Worm (Caenorhabditis elegans) whole organism, L4 larva: ENCODE data around the gene VZK822L.2.
A peak's percentile ranks its signal among the peaks of the same experiment; 100 is the strongest.

Source experiments
- D1046.2 ChIP-seq: fragments of 200-800 bp; sonication (Bioruptor generic); IDR thresholded peaks from 2 replicates; pipeline ENCODE4 v1.3.6; 2022; ENCODE audit warnings: missing genetic modification characterization, missing compliant biosample characterization
- F10B5.3 ChIP-seq: sonication (generic microtip); optimal IDR thresholded peaks from 2 replicates; lab custom pipeline; 2016; ENCODE audit warnings: mild to moderate bottlenecking, missing genetic modification characterization, missing compliant biosample characterization
- F49E8.2 ChIP-seq: sonication (generic microtip); optimal IDR thresholded peaks from 2 replicates; lab custom pipeline; 2016; ENCODE audit warnings: missing compliant biosample characterization, mild to moderate bottlenecking, missing genetic modification characterization, borderline replicate concordance
- T26A8.4 ChIP-seq: fragments of 200-800 bp; sonication (Bioruptor generic); IDR thresholded peaks from 2 replicates; pipeline ENCODE4 v1.3.6; 2022; ENCODE audit warnings: missing genetic modification characterization, missing compliant biosample characterization
- Y5F2A.4 ChIP-seq: fragments of 200-800 bp; sonication (Bioruptor generic); optimal IDR thresholded peaks from 2 replicates; lab custom pipeline; 2018; ENCODE audit warnings: mild to moderate bottlenecking, missing genetic modification characterization, missing compliant biosample characterization
- ZK337.2 ChIP-seq: fragments of 200-800 bp; sonication (Bioruptor generic); IDR thresholded peaks from 2 replicates; pipeline ENCODE4 v1.3.6; 2022; ENCODE audit warnings: missing genetic modification reagents, missing genetic modification characterization, missing compliant biosample characterization
- ZK546.5 ChIP-seq, 2 experiments: sonication (generic microtip); optimal IDR thresholded peaks; 2 replicates each; lab custom pipeline; 2017; ENCODE audit warnings: missing biosample characterization in 2 of 2, missing genetic modification characterization in 2 of 2
- aha-1 ChIP-seq: fragments of 150-350 bp; peaks from one replicate; lab custom pipeline; 2014; ENCODE audit warnings: missing biosample characterization, missing genetic modification characterization
- ama-1 ChIP-seq: fragments of 150-350 bp; optimal IDR thresholded peaks from 2 replicates; lab custom pipeline; 2014; ENCODE audit warnings: inconsistent platforms, mixed read lengths
- arid-1 ChIP-seq: fragments of 200-800 bp; sonication (Bioruptor generic); conservative IDR thresholded peaks from 2 replicates; pipeline ENCODE4 v1.3.6; 2022; ENCODE audit warnings: missing genetic modification reagents, missing genetic modification characterization, missing compliant biosample characterization
- ctbp-1 ChIP-seq: fragments of 200-800 bp; sonication (Bioruptor generic); IDR thresholded peaks from 2 replicates; pipeline ENCODE4 v1.3.6; 2022; ENCODE audit warnings: missing genetic modification reagents, missing genetic modification characterization, missing compliant biosample characterization
- daf-16 ChIP-seq, 3 experiments: sonication (generic microtip); optimal IDR thresholded peaks; 2 replicates each; lab custom pipeline; 2016 to 2017; ENCODE audit warnings: missing genetic modification characterization in 3 of 3, missing genetic modification reagents in 3 of 3, mild to moderate bottlenecking in 2 of 3, missing compliant biosample characterization in 2 of 3, missing biosample characterization in 1 of 3, moderate library complexity in 1 of 3
- daf-8 ChIP-seq: fragments of 200-800 bp; sonication (Bioruptor generic); IDR thresholded peaks from 2 replicates; pipeline ENCODE4 v1.3.6; 2022; ENCODE audit warnings: missing genetic modification characterization, missing compliant biosample characterization
- dmd-6 ChIP-seq: fragments of 200-800 bp; sonication (Bioruptor generic); IDR thresholded peaks from 2 replicates; pipeline ENCODE4 v1.3.6; 2022; ENCODE audit warnings: missing genetic modification reagents, missing genetic modification characterization, missing compliant biosample characterization
- dmd-8 ChIP-seq: fragments of 200-800 bp; sonication (Bioruptor generic); IDR thresholded peaks from 2 replicates; pipeline ENCODE4 v1.3.6; 2022; ENCODE audit warnings: missing genetic modification characterization, missing compliant biosample characterization
- dve-1 ChIP-seq: sonication (generic microtip); optimal IDR thresholded peaks from 2 replicates; lab custom pipeline; 2017; ENCODE audit warnings: antibody characterized with exemption, mild to moderate bottlenecking, missing genetic modification characterization, missing compliant biosample characterization; ENCODE audit not compliant: insufficient read depth
- fkh-10 ChIP-seq: fragments of 150-350 bp; optimal IDR thresholded peaks from 2 replicates; lab custom pipeline; 2014; ENCODE audit warnings: missing biosample characterization, missing genetic modification reagents, missing genetic modification characterization
- hif-1 ChIP-seq, 2 experiments: sonication (generic microtip); optimal IDR thresholded peaks; 2 replicates each; lab custom pipeline; 2016 to 2017; ENCODE audit warnings: missing compliant biosample characterization in 2 of 2, missing genetic modification characterization in 2 of 2, missing genetic modification reagents in 2 of 2, missing genotype in 2 of 2, mild to moderate bottlenecking in 1 of 2
- hlh-11 ChIP-seq: fragments of 200-800 bp; sonication (Bioruptor generic); optimal IDR thresholded peaks from 2 replicates; lab custom pipeline; 2018; ENCODE audit warnings: mild to moderate bottlenecking, missing genetic modification characterization, missing compliant biosample characterization
- jun-1 ChIP-seq: fragments of 150-350 bp; optimal IDR thresholded peaks from 2 replicates; lab custom pipeline; 2014; ENCODE audit warnings: missing biosample characterization, missing genetic modification reagents, missing genetic modification characterization
- lin-38 ChIP-seq: fragments of 200-800 bp; sonication (Bioruptor generic); IDR thresholded peaks from 2 replicates; pipeline ENCODE4 v1.3.6; 2022; ENCODE audit warnings: missing genetic modification reagents, missing genetic modification characterization, missing compliant biosample characterization
- lir-3 ChIP-seq: sonication (generic microtip); optimal IDR thresholded peaks from 2 replicates; lab custom pipeline; 2016; ENCODE audit warnings: mild to moderate bottlenecking, missing genetic modification characterization, missing compliant biosample characterization
- lsy-2 ChIP-seq, 2 experiments: fragments of 150-350 bp in 1 of 2; sonication (generic microtip) in 1 of 2; optimal IDR thresholded peaks; 2 replicates each; lab custom pipeline; 2014 to 2017; ENCODE audit warnings: missing biosample characterization in 2 of 2, missing genetic modification characterization in 2 of 2
- madf-9 ChIP-seq: fragments of 200-800 bp; sonication (Bioruptor generic); conservative IDR thresholded peaks from 2 replicates; pipeline ENCODE4 v1.3.6; 2022; ENCODE audit warnings: missing genetic modification reagents, missing genetic modification characterization, missing compliant biosample characterization
- mdt-29 ChIP-seq: fragments of 200-800 bp; sonication (Bioruptor generic); IDR thresholded peaks from 2 replicates; pipeline ENCODE4 v1.3.6; 2022; ENCODE audit warnings: missing genetic modification reagents, missing genetic modification characterization, missing compliant biosample characterization
- mxl-2 ChIP-seq: fragments of 200-800 bp; sonication (Bioruptor generic); conservative IDR thresholded peaks from 2 replicates; pipeline ENCODE4 v1.3.6; 2022; ENCODE audit warnings: missing genetic modification reagents, missing genetic modification characterization, missing compliant biosample characterization
- mxl-3 ChIP-seq: fragments of 200-800 bp; sonication (Bioruptor generic); optimal IDR thresholded peaks from 2 replicates; lab custom pipeline; 2018; ENCODE audit warnings: mild to moderate bottlenecking, missing genetic modification characterization, missing compliant biosample characterization
- nhr-10 ChIP-seq: fragments of 150-350 bp; optimal IDR thresholded peaks from 2 replicates; lab custom pipeline; 2014; ENCODE audit warnings: missing biosample characterization, missing genetic modification characterization
- nhr-102 ChIP-seq: sonication (generic microtip); optimal IDR thresholded peaks from 2 replicates; lab custom pipeline; 2016; ENCODE audit warnings: mild to moderate bottlenecking, missing genetic modification characterization, moderate library complexity, missing compliant biosample characterization
- nhr-11 ChIP-seq: fragments of 150-350 bp; optimal IDR thresholded peaks from 2 replicates; lab custom pipeline; 2014; ENCODE audit warnings: missing biosample characterization, missing genetic modification characterization
- nhr-6 ChIP-seq: fragments of 150-350 bp; optimal IDR thresholded peaks from 2 replicates; lab custom pipeline; 2014; ENCODE audit warnings: missing biosample characterization, missing genetic modification characterization
- nhr-77 ChIP-seq: fragments of 150-350 bp; optimal IDR thresholded peaks from 2 replicates; lab custom pipeline; 2014; ENCODE audit warnings: missing biosample characterization, missing genetic modification characterization
- pha-4 ChIP-seq, 2 experiments: fragments of 150-350 bp in 1 of 2; fragments of 200-800 bp in 1 of 2; sonication (Bioruptor generic) in 1 of 2; IDR thresholded peaks in 1 of 2; optimal IDR thresholded peaks in 1 of 2; 2 replicates each; pipeline versions ENCODE4 v1.3.6 to Lab custom; 2014 to 2022; ENCODE audit warnings: missing genetic modification characterization in 2 of 2, missing genetic modification reagents in 2 of 2, missing biosample characterization in 1 of 2, missing compliant biosample characterization in 1 of 2
- sdz-12 ChIP-seq: fragments of 200-800 bp; sonication (Bioruptor generic); optimal IDR thresholded peaks from 2 replicates; lab custom pipeline; 2018; ENCODE audit warnings: mild to moderate bottlenecking, missing genetic modification characterization, missing compliant biosample characterization
- set-16 ChIP-seq: fragments of 200-800 bp; sonication (Bioruptor generic); IDR thresholded peaks from 2 replicates; pipeline ENCODE4 v1.3.6; 2022; ENCODE audit warnings: missing genetic modification reagents, missing genetic modification characterization, missing compliant biosample characterization
- skn-1 ChIP-seq: fragments of 150-350 bp; optimal IDR thresholded peaks from 2 replicates; lab custom pipeline; 2014; ENCODE audit warnings: missing biosample characterization, missing genetic modification characterization
- snpc-1.2 ChIP-seq: fragments of 200-800 bp; sonication (Bioruptor generic); IDR thresholded peaks from 2 replicates; pipeline ENCODE4 v1.3.6; 2022; ENCODE audit warnings: missing genetic modification reagents, missing genetic modification characterization, missing compliant biosample characterization
- snpc-4 ChIP-seq: fragments of 150-350 bp; optimal IDR thresholded peaks from 2 replicates; lab custom pipeline; 2014; ENCODE audit warnings: missing biosample characterization, missing genetic modification characterization
- spr-1 ChIP-seq: sonication (generic microtip); optimal IDR thresholded peaks from 2 replicates; lab custom pipeline; 2016; ENCODE audit warnings: mild to moderate bottlenecking, missing genetic modification characterization, missing compliant biosample characterization
- unc-130 ChIP-seq: sonication (generic microtip); optimal IDR thresholded peaks from 2 replicates; lab custom pipeline; 2016; ENCODE audit warnings: missing genetic modification reagents, missing genetic modification characterization, missing compliant biosample characterization
- unc-62 ChIP-seq, 3 experiments: fragments of 150-350 bp in 1 of 3; sonication (generic microtip); optimal IDR thresholded peaks in 2 of 3; peaks in 1 of 3; 1 replicate in 1 of 3; 2 replicates in 2 of 3; lab custom pipeline; 2014 to 2017; ENCODE audit warnings: missing biosample characterization in 3 of 3, missing genetic modification characterization in 3 of 3, missing genetic modification reagents in 3 of 3, missing genotype in 1 of 3
- zfp-2 ChIP-seq: sonication (generic microtip); optimal IDR thresholded peaks from 2 replicates; lab custom pipeline; 2016; ENCODE audit warnings: mild to moderate bottlenecking, missing genetic modification characterization, missing compliant biosample characterization
- zfp-3 ChIP-seq: fragments of 200-800 bp; sonication (Bioruptor generic); conservative IDR thresholded peaks from 2 replicates; pipeline ENCODE4 v1.3.6; 2022; ENCODE audit warnings: missing genetic modification reagents, missing genetic modification characterization, missing compliant biosample characterization
- zip-2 ChIP-seq: fragments of 150-350 bp; optimal IDR thresholded peaks from 2 replicates; lab custom pipeline; 2014; ENCODE audit warnings: missing biosample characterization, missing genetic modification characterization
- ztf-11 ChIP-seq: fragments of 150-350 bp; optimal IDR thresholded peaks from 2 replicates; lab custom pipeline; 2014; ENCODE audit warnings: missing biosample characterization, missing genetic modification characterization
- ztf-7 ChIP-seq: fragments of 150-350 bp; optimal IDR thresholded peaks from 2 replicates; lab custom pipeline; 2014; ENCODE audit warnings: missing biosample characterization, missing genetic modification characterization

The VZK822L.2 gene

DNA sequence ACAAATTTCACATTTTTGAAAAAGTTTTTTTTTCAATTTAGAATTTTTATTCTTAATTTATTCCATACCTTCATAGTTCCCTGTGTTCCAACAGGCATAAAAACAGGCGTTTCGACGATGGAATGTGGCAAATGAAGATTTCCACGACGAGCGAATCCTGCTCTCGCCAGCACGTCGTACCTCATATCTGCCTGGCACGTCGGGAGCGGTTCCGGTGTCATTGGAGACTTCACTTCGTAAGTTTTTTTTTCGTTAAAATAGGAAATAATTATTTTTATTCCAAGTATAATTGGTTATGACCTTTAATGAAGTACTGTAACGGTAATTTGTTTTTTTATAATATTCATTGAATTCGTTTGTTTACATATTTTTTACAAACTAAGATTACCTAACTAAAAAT, 47.8 kb downstream of the VZK822L.2 start, which contains the start of gene tgt-1:
tgt-1 (minus strand) TSS at position 232 of the 400 bp plus-strand sequence.
- TF ChIP-seq nhr-77 (no peak), lsy-2 (tag; optimal IDR thresholded peaks at IDR 0.05; lab: Kevin White, UChicago) (peak in 1 of 2 experiments; percentile 1), mdt-29 (GFP tag; lab: Robert Waterston, UW) (0 out of 2 replicates have a peak, but pooled peaks have one; percentile 38), lin-38 (peak; percentile 43), ama-1 (lab: Kevin White, UChicago) (peak; percentile 47), ztf-11 (no peak), nhr-102 (tag; lab: Kevin White, UChicago) (peak; percentile 18), aha-1 (peak; percentile 36), ztf-7 (tag; lab: Kevin White, UChicago) (no peak), fkh-10 (GFP tag; lab: Kevin White, UChicago) (no peak), sdz-12 (GFP tag; lab: Kevin White, UChicago) (no peak), nhr-10 (tag; lab: Kevin White, UChicago) (no peak), D1046.2 (GFP tag; lab: Robert Waterston, UW) (no peak)

DNA sequence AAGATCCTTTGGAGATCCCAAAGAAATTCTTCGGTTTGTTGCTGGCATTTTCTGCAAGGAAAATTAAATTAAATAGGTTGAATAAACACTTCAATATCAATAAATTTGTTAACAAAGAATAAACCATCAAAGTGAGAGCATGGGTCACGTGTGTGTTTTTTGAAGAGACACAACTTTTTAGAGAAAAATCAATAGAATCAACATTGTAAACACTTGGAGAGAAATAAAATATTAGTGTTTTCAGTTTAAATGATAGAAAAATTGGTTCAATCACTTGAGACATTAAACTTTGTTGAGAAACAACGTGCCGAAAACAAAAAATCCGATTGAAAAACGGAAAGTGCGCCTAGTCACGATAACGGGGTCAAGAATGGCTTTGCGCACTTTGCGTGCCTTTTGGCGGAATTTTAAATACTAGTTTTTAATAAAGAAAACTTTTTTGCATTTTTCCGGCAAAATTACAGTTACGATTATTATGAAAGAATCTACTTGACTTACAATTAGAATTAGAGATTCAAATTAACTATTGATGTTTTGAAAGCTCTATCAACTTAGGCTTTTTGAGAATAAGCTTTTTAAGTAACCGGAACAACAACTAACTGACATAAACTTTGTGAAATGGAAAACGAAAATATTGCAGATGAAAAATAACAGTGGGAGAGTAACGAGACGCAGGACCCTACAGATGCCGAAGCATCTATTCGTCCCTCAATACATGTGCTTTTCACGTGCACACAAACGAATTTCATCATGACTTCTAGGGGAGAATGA, 49.8 kb downstream of the VZK822L.2 start, which contains the start of gene ZK829.7:
ZK829.7 (minus strand) TSS at position 51 of the 771 bp plus-strand sequence.
- TF ChIP-seq zfp-3 (GFP tag; lab: Robert Waterston, UW) (no peak), nhr-6 (peak; percentile 4), hif-1 (tag; optimal IDR thresholded peaks at IDR 0.05; lab: Kevin White, UChicago) (peak; percentile 3 to 80), zfp-2 (tag; lab: Kevin White, UChicago) (no peak), madf-9 (no peak), ZK546.5 (tag; optimal IDR thresholded peaks at IDR 0.05; lab: Kevin White, UChicago) (no peak), unc-62 (GFP tag; optimal IDR thresholded peaks at IDR 0.05 in 1 of 2; lab: Kevin White, UChicago) (peak in 1 of 2 experiments; percentile 96), unc-62 (tag; optimal IDR thresholded peaks at IDR 0.05; lab: Kevin White, UChicago) (no peak), Y5F2A.4 (GFP tag; lab: Kevin White, UChicago) (no peak), hlh-11 (tag; lab: Kevin White, UChicago) (peak; percentile 54), daf-8 (GFP tag; lab: Robert Waterston, UW) (no peak), F49E8.2 (tag; lab: Kevin White, UChicago) (no peak), jun-1 (tag; lab: Kevin White, UChicago) (peak; percentile 44), lsy-2 (tag; optimal IDR thresholded peaks at IDR 0.05; lab: Kevin White, UChicago) (peak in 1 of 2 experiments; percentile 86), set-16 (GFP tag; lab: Robert Waterston, UW) (no peak), mdt-29 (GFP tag; lab: Robert Waterston, UW) (no peak), skn-1 (no peak), nhr-11 (tag; lab: Kevin White, UChicago) (no peak), dve-1 (peak; percentile 49), F10B5.3 (peak; percentile 12), snpc-4 (tag; lab: Kevin White, UChicago) (no peak), snpc-1.2 (GFP tag; lab: Robert Waterston, UW) (peak; percentile 77), sdz-12 (GFP tag; lab: Kevin White, UChicago) (no peak), zip-2 (tag; lab: Kevin White, UChicago) (no peak), lir-3 (no peak), mxl-3 (GFP tag; lab: Kevin White, UChicago) (no peak), nhr-102 (tag; lab: Kevin White, UChicago) (peak; percentile 53), mxl-2 (GFP tag; lab: Robert Waterston, UW) (peak; percentile 99), unc-130 (GFP tag; lab: Kevin White, UChicago) (no peak), dmd-6 (GFP tag; lab: Robert Waterston, UW) (peak; percentile 33), arid-1 (GFP tag; lab: Robert Waterston, UW) (0 out of 2 replicates have a peak, but pooled peaks have one; percentile 21), daf-16 (GFP tag; optimal IDR thresholded peaks at IDR 0.05; lab: Kevin White, UChicago) (peak in 1 of 2 experiments; percentile 62), daf-16 (tag; optimal IDR thresholded peaks at IDR 0.05; lab: Kevin White, UChicago) (no peak), T26A8.4 (GFP tag; lab: Robert Waterston, UW) (peak; percentile 52; the same call in 1 of the 2 replicates), pha-4 (GFP tag; IDR thresholded peaks at IDR 0.05; lab: Robert Waterston, UW) (peak; percentile 25; the same call in 1 of the 2 replicates), pha-4 (tag; optimal IDR thresholded peaks at IDR 0.05; lab: Kevin White, UChicago) (peak; percentile 66), ZK337.2 (GFP tag; lab: Robert Waterston, UW) (no peak), ctbp-1 (no peak), dmd-8 (GFP tag; lab: Robert Waterston, UW) (no peak), spr-1 (tag; lab: Kevin White, UChicago) (peak; percentile 7)
